Fruit fly (Drosophila melanogaster): ENCODE measurements around the gene CG43390.
A peak's percentile ranks its signal among the peaks of the same experiment; 100 is the strongest.

Gene CG43390

dm6 chr3L:11555662-11556460 is 23.9 kb downstream of the CG43390 start (continued):
- TF ChIP-seq ara (GFP tag; IDR thresholded peaks at IDR 0.05), result no peak
- no peak for TF ChIP-seq pzg (GFP tag; optimal IDR thresholded peaks at IDR 0.05)
- TF ChIP-seq CG14441 (GFP tag; IDR thresholded peaks at IDR 0.05), result no peak
- no peak for TF ChIP-seq CG5953 (GFP tag; IDR thresholded peaks at IDR 0.05)
- no peak for TF ChIP-seq GATAe (GFP tag; conservative IDR thresholded peaks at IDR 0.05)
- peak; percentile 10 for TF ChIP-seq BtbVII (GFP tag; optimal IDR thresholded peaks at IDR 0.05)
- peak in 1 of 2 experiments; percentile 59 for TF ChIP-seq Pdp1 (GFP tag; optimal IDR thresholded peaks at IDR 0.05)
- TF ChIP-seq fu2 (GFP tag; optimal IDR thresholded peaks at IDR 0.05), result peak; percentile 5
- TF ChIP-seq CG13287 (GFP tag; IDR thresholded peaks at IDR 0.05; ENCODE audit: partially characterized antibody), result peak; percentile 26; the same call in 1 of the 2 replicates
- peak; percentile 16 for TF ChIP-seq CG8944 (GFP tag; optimal IDR thresholded peaks at IDR 0.05)
- no peak for TF ChIP-seq CkIIα-i1 (GFP tag; IDR thresholded peaks at IDR 0.05)
- TF ChIP-seq Hr3 (GFP tag; optimal IDR thresholded peaks at IDR 0.05), result peak; percentile 67
- no peak for TF ChIP-seq bbx (GFP tag; IDR thresholded peaks at IDR 0.05; ENCODE audit: partially characterized antibody)
- TF ChIP-seq CG11723 (GFP tag; optimal IDR thresholded peaks at IDR 0.05), result peak; percentile 10
- peak; percentile 26 for TF ChIP-seq CG12236 (GFP tag; optimal IDR thresholded peaks at IDR 0.05)
- peak; percentile 72 for TF ChIP-seq Hmr (GFP tag; optimal IDR thresholded peaks at IDR 0.05)
- no peak for TF ChIP-seq gcm2 (GFP tag; optimal IDR thresholded peaks at IDR 0.05)
- peak; percentile 5 for TF ChIP-seq CG7786 (GFP tag; optimal IDR thresholded peaks at IDR 0.05)
- TF ChIP-seq CG32767 (GFP tag; IDR thresholded peaks at IDR 0.05), result peak; percentile 25; the same call in 1 of the 2 replicates
- TF ChIP-seq CG14667 (GFP tag; IDR thresholded peaks at IDR 0.05), result peak; percentile 55; the same call in 1 of the 2 replicates
- TF ChIP-seq ash1 (GFP tag; optimal IDR thresholded peaks at IDR 0.05), result no peak
- peak; percentile 48 for TF ChIP-seq NC2α (GFP tag; optimal IDR thresholded peaks at IDR 0.05)
- TF ChIP-seq prd (optimal IDR thresholded peaks at IDR 0.05), result no peak
- peak; percentile 70; the same call in 2 of the 3 replicates for TF ChIP-seq prd (GFP tag; IDR thresholded peaks at IDR 0.05)
- peak; percentile 15 for TF ChIP-seq CG1647 (GFP tag; optimal IDR thresholded peaks at IDR 0.05)
- TF ChIP-seq CG6689 (GFP tag; IDR thresholded peaks at IDR 0.05), result peak; percentile 46; the same call in 1 of the 2 replicates
- peak; percentile 51; the same call in 1 of the 2 replicates for TF ChIP-seq Bgb (GFP tag; IDR thresholded peaks at IDR 0.05; ENCODE audit: partially characterized antibody)
- peak; percentile 76 for TF ChIP-seq sug (tag; optimal IDR thresholded peaks at IDR 0.05)
- peak; percentile 52; the same call in 1 of the 2 replicates for TF ChIP-seq Drgx (GFP tag; IDR thresholded peaks at IDR 0.05)
- TF ChIP-seq ci (GFP tag; IDR thresholded peaks at IDR 0.05), result peak; percentile 29; the same call in 2 of the 3 replicates
- no peak for TF ChIP-seq CG34224 (GFP tag; IDR thresholded peaks at IDR 0.05; ENCODE audit: partially characterized antibody)
- no peak for TF ChIP-seq CG11247 (GFP tag; IDR thresholded peaks at IDR 0.05)
- TF ChIP-seq Gsc (GFP tag; IDR thresholded peaks at IDR 0.05), result no peak
- peak; percentile 68 for TF ChIP-seq mirr (GFP tag; optimal IDR thresholded peaks at IDR 0.05)
- TF ChIP-seq vfl (GFP tag; optimal IDR thresholded peaks at IDR 0.05), result no peak
- peak; percentile 62 for TF ChIP-seq bab2 (GFP tag; optimal IDR thresholded peaks at IDR 0.05)
- peak; percentile 72 for TF ChIP-seq slbo (GFP tag; IDR thresholded peaks at IDR 0.05)
- no peak for TF ChIP-seq sc (optimal IDR thresholded peaks at IDR 0.05)
- TF ChIP-seq sc (GFP tag; optimal IDR thresholded peaks at IDR 0.05), result peak; percentile 71
- TF ChIP-seq CG10366 (GFP tag; IDR thresholded peaks at IDR 0.05), result no peak; the same call in 1 of the 2 replicates
- no peak for TF ChIP-seq Bdp1 (GFP tag; optimal IDR thresholded peaks at IDR 0.05)
- TF ChIP-seq vvl (GFP tag; IDR thresholded peaks at IDR 0.05), result peak; percentile 78
- TF ChIP-seq sisA (GFP tag; IDR thresholded peaks at IDR 0.05), result peak; percentile 16; the same call in 1 of the 2 replicates
- TF ChIP-seq dysf (GFP tag; IDR thresholded peaks at IDR 0.05), result peak; percentile 68
- TF ChIP-seq CG3838 (GFP tag; optimal IDR thresholded peaks at IDR 0.05), result peak; percentile 69
- TF ChIP-seq Doc2 (GFP tag; IDR thresholded peaks at IDR 0.05), result no peak
- peak; percentile 44 for TF ChIP-seq HLHmδ (GFP tag; optimal IDR thresholded peaks at IDR 0.05)
- TF ChIP-seq NK7.1 (GFP tag; optimal IDR thresholded peaks at IDR 0.05), result no peak
- peak; percentile 74 for TF ChIP-seq trem (tag; optimal IDR thresholded peaks at IDR 0.05)
- no peak for TF ChIP-seq CG15479 (GFP tag; optimal IDR thresholded peaks at IDR 0.05)
